Worm (Caenorhabditis elegans) whole organism, L4 larva: Measurements from ENCODE around the gene natb-1.

Source experiments
- F10B5.3 ChIP-seq: sonication (generic microtip); optimal IDR thresholded peaks from 2 replicates; lab custom pipeline; 2016; ENCODE audit warnings: mild to moderate bottlenecking, missing genetic modification characterization, missing compliant biosample characterization
- ceh-28 ChIP-seq: fragments of 150-350 bp; optimal IDR thresholded peaks from 2 replicates; lab custom pipeline; 2014; ENCODE audit warnings: missing biosample characterization, missing genetic modification reagents, missing genetic modification characterization
- ceh-82 ChIP-seq: sonication (generic microtip); optimal IDR thresholded peaks from 2 replicates; lab custom pipeline; 2017; ENCODE audit warnings: missing biosample characterization, missing genetic modification characterization
- daf-16 ChIP-seq, 3 experiments: sonication (generic microtip); optimal IDR thresholded peaks; 2 replicates each; lab custom pipeline; 2016 to 2017; ENCODE audit warnings: missing genetic modification characterization in 3 of 3, missing genetic modification reagents in 3 of 3, mild to moderate bottlenecking in 2 of 3, missing compliant biosample characterization in 2 of 3, missing biosample characterization in 1 of 3, moderate library complexity in 1 of 3
- egl-27 ChIP-seq: sonication (generic microtip); optimal IDR thresholded peaks from 3 replicates; lab custom pipeline; 2017; ENCODE audit warnings: missing biosample characterization, missing genetic modification reagents, missing genetic modification characterization
- hlh-11 ChIP-seq: fragments of 200-800 bp; sonication (Bioruptor generic); optimal IDR thresholded peaks from 2 replicates; lab custom pipeline; 2018; ENCODE audit warnings: mild to moderate bottlenecking, missing genetic modification characterization, missing compliant biosample characterization
- hlh-30 ChIP-seq: sonication (generic microtip); optimal IDR thresholded peaks from 2 replicates; lab custom pipeline; 2017; ENCODE audit warnings: antibody characterized with exemption, mild to moderate bottlenecking, missing genetic modification characterization, missing compliant biosample characterization; ENCODE audit not compliant: insufficient read depth
- lim-7 ChIP-seq: fragments of 200-800 bp; sonication (Bioruptor generic); IDR thresholded peaks from 2 replicates; pipeline ENCODE4 v1.3.6; 2022; ENCODE audit warnings: missing genetic modification characterization, missing compliant biosample characterization
- lsy-2 ChIP-seq, 2 experiments: fragments of 150-350 bp in 1 of 2; sonication (generic microtip) in 1 of 2; optimal IDR thresholded peaks; 2 replicates each; lab custom pipeline; 2014 to 2017; ENCODE audit warnings: missing biosample characterization in 2 of 2, missing genetic modification characterization in 2 of 2
- madf-9 ChIP-seq: fragments of 200-800 bp; sonication (Bioruptor generic); conservative IDR thresholded peaks from 2 replicates; pipeline ENCODE4 v1.3.6; 2022; ENCODE audit warnings: missing genetic modification reagents, missing genetic modification characterization, missing compliant biosample characterization
- mes-2 ChIP-seq: sonication (generic microtip); optimal IDR thresholded peaks from 2 replicates; lab custom pipeline; 2016; ENCODE audit warnings: missing genotype, mild to moderate bottlenecking, missing genetic modification characterization, missing compliant biosample characterization; ENCODE audit not compliant: poor library complexity, severe bottlenecking
- mxl-2 ChIP-seq: fragments of 200-800 bp; sonication (Bioruptor generic); conservative IDR thresholded peaks from 2 replicates; pipeline ENCODE4 v1.3.6; 2022; ENCODE audit warnings: missing genetic modification reagents, missing genetic modification characterization, missing compliant biosample characterization
- nhr-25 ChIP-seq: sonication (generic microtip); optimal IDR thresholded peaks from 2 replicates; lab custom pipeline; 2017; ENCODE audit warnings: missing genetic modification characterization, mild to moderate bottlenecking, missing compliant biosample characterization, antibody characterized with exemption, moderate library complexity, borderline replicate concordance; ENCODE audit not compliant: insufficient read depth

DNA sequence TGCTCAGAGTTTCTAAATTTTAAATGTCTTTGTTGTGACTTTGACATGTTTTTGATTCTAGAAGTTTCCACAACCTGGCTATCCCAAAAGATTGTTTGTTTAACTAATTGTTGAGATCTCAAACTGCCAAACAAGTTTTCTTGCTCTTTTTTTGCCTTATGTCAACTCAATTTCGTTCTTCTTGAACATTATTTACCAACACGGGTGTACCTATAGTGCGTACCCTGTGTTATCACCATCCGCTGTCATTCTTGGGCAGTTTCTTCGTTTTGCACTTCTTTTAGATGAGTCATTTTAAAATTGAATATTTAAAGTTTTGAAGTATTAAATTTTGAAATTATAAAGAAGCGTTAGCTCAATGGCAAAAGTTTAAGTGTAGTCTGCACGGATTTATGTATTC, 33.7 kb upstream of the natb-1 start, which contains the start of gene sptl-2:
- no peak for TF ChIP-seq egl-27 (tag; lab: Kevin White, UChicago)
- TF ChIP-seq lsy-2 (tag; optimal IDR thresholded peaks at IDR 0.05; lab: Kevin White, UChicago), result no peak
- no peak for TF ChIP-seq mxl-2 (GFP tag; lab: Robert Waterston, UW)
- TF ChIP-seq hlh-30, result no peak
- TF ChIP-seq ceh-28 (tag; lab: Kevin White, UChicago), result no peak
- TF ChIP-seq nhr-25 (tag; lab: Kevin White, UChicago), result no peak
- TF ChIP-seq ceh-82 (tag; lab: Kevin White, UChicago), result no peak
- TF ChIP-seq hlh-11 (tag; lab: Kevin White, UChicago), result no peak
- peak; percentile 8 for TF ChIP-seq mes-2
- no peak for TF ChIP-seq madf-9 (GFP tag; lab: Robert Waterston, UW)
- TF ChIP-seq F10B5.3 (tag; lab: Kevin White, UChicago), result no peak
- TF ChIP-seq lim-7 (GFP tag; lab: Robert Waterston, UW), result no peak
- TF ChIP-seq daf-16 (GFP tag; optimal IDR thresholded peaks at IDR 0.05; lab: Kevin White, UChicago), result no peak
- TF ChIP-seq daf-16 (tag; optimal IDR thresholded peaks at IDR 0.05; lab: Kevin White, UChicago), result peak; percentile 40
